Worm (Caenorhabditis elegans) whole organism, L3 larva: ENCODE results near the gene fbxb-108.

Source experiments
- ama-1 ChIP-seq: fragments of 150-350 bp; optimal IDR thresholded peaks from 2 replicates; lab custom pipeline; 2018
- pha-4 ChIP-seq: fragments of 150-350 bp; optimal IDR thresholded peaks from 2 replicates; lab custom pipeline; 2014; ENCODE audit warnings: missing biosample characterization, missing genetic modification reagents, missing genetic modification characterization
- skn-1 ChIP-seq: fragments of 150-350 bp; optimal IDR thresholded peaks from 2 replicates; lab custom pipeline; 2014; ENCODE audit warnings: missing biosample characterization, missing genetic modification characterization
- unc-62 ChIP-seq: fragments of 150-350 bp; sonication (generic microtip); optimal IDR thresholded peaks from 4 replicates; lab custom pipeline; 2014; ENCODE audit warnings: missing biosample characterization, missing genetic modification reagents, missing genetic modification characterization

DNA sequence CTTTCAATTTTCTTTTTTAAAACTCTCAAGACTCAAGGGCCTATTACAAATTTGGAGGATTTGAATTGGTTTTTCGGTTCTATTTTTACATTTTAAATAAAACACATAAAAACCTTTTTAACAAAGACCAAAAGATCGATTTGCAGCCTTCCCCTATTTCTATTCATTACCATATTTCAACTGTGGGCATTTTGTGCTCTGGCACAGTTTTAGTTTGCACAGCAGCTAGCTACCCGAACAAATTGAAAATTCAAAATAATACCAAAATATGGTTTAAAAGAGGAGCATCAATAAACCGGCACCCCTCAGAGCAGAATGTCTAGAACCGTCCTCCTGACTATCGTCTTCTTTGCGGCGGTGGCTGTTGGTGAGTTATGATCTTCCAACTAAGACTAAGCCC is 16.6 kb downstream of the fbxb-108 start, which contains the start of gene F08D12.2:
- TF ChIP-seq unc-62 (GFP tag; lab: Kevin White, UChicago) (no peak), ama-1 (lab: Kevin White, UChicago) (no peak), skn-1 (tag; lab: Kevin White, UChicago) (no peak), pha-4 (tag; lab: Kevin White, UChicago) (no peak)
